Fruit fly (Drosophila melanogaster) whole organism, wandering third instar larva: ENCODE results near the gene CG9953.
A peak's percentile ranks its signal among the peaks of the same experiment; 100 is the strongest.

Source experiments
- Abd-B ChIP-seq: fragments of >200 bp; optimal IDR thresholded peaks from 2 replicates; lab custom pipeline; 2017; ENCODE audit warnings: missing biosample characterization, missing genetic modification characterization
- CG32264 ChIP-seq: fragments of 200-800 bp; sonication (Bioruptor generic); optimal IDR thresholded peaks from 2 replicates; lab custom pipeline; 2016; ENCODE audit warnings: missing biosample characterization, missing genetic modification characterization
- CG9705 ChIP-seq: fragments of 200-800 bp; sonication (Bioruptor generic); optimal IDR thresholded peaks from 2 replicates; lab custom pipeline; 2018; ENCODE audit warnings: missing biosample characterization, mild to moderate bottlenecking, missing genetic modification characterization
- CrebA ChIP-seq: fragments of 200-800 bp; sonication (Bioruptor generic); optimal IDR thresholded peaks from 2 replicates; lab custom pipeline; 2016; ENCODE audit warnings: missing biosample characterization, mild to moderate bottlenecking, missing genetic modification characterization, borderline replicate concordance
- Dfd ChIP-seq: fragments of >200 bp; optimal IDR thresholded peaks from 2 replicates; lab custom pipeline; 2017; ENCODE audit warnings: missing biosample characterization, missing genetic modification characterization
- Dif ChIP-seq: fragments of 200-275, 200-300 bp; sonication (Bioruptor generic); optimal IDR thresholded peaks from 2 replicates; lab custom pipeline; 2018; ENCODE audit warnings: missing biosample characterization, missing genetic modification characterization; ENCODE audit not compliant: partially characterized antibody
- GATAd ChIP-seq: sonication (Bioruptor generic); optimal IDR thresholded peaks from 2 replicates; lab custom pipeline; 2016; ENCODE audit warnings: missing biosample characterization, missing genetic modification characterization
- HLH106 ChIP-seq: fragments of 200-800 bp; optimal IDR thresholded peaks from 3 replicates; lab custom pipeline; 2019; ENCODE audit warnings: missing biosample characterization, mild to moderate bottlenecking, missing genetic modification characterization, moderate library complexity
- Hnf4 ChIP-seq: fragments of 200-800 bp; sonication (Bioruptor generic); optimal IDR thresholded peaks from 2 replicates; lab custom pipeline; 2016; ENCODE audit warnings: missing biosample characterization, mild to moderate bottlenecking, missing genetic modification characterization
- Hr78 ChIP-seq: fragments of >200 bp; optimal IDR thresholded peaks from 2 replicates; lab custom pipeline; 2017; ENCODE audit warnings: missing biosample characterization, missing genetic modification characterization
- Hr83 ChIP-seq: fragments of 200-300 bp; sonication (Bioruptor generic); optimal IDR thresholded peaks from 2 replicates; lab custom pipeline; 2016; ENCODE audit warnings: missing biosample characterization, mild to moderate bottlenecking, missing genetic modification characterization, moderate library complexity; ENCODE audit not compliant: poor library complexity, severe bottlenecking
- Jra ChIP-seq: sonication (Bioruptor generic); optimal IDR thresholded peaks from 2 replicates; lab custom pipeline; 2016; ENCODE audit warnings: missing biosample characterization, missing genetic modification characterization
- Mio ChIP-seq: sonication (Bioruptor generic); optimal IDR thresholded peaks from 2 replicates; lab custom pipeline; 2016; ENCODE audit warnings: missing biosample characterization, missing genetic modification characterization
- Myc ChIP-seq: fragments of >200 bp; optimal IDR thresholded peaks from 2 replicates; lab custom pipeline; 2017
- N ChIP-seq: fragments of >200 bp; optimal IDR thresholded peaks from 2 replicates; lab custom pipeline; 2018; ENCODE audit warnings: missing biosample characterization, missing external identifiers, missing genetic modification characterization
- OdsH ChIP-seq: fragments of 200-800 bp; sonication (Bioruptor generic); optimal IDR thresholded peaks from 2 replicates; lab custom pipeline; 2016; ENCODE audit warnings: missing biosample characterization, mild to moderate bottlenecking, missing genetic modification characterization
- Rel ChIP-seq, 2 experiments: fragments of 200-800 bp; sonication (Bioruptor generic) in 1 of 2; optimal IDR thresholded peaks; 2 replicates in 1 of 2; 3 replicates in 1 of 2; lab custom pipeline; 2016 to 2019; ENCODE audit warnings: mild to moderate bottlenecking in 2 of 2, missing biosample characterization in 2 of 2, missing genetic modification characterization in 2 of 2, moderate library complexity in 1 of 2
- Sp1 ChIP-seq: fragments of 200-800 bp; sonication (Bioruptor generic); optimal IDR thresholded peaks from 3 replicates; lab custom pipeline; 2019; ENCODE audit warnings: missing biosample characterization, mild to moderate bottlenecking, missing genetic modification characterization, moderate library complexity
- Vsx2 ChIP-seq: fragments of 200-300, 225-300 bp; sonication (Bioruptor generic); optimal IDR thresholded peaks from 2 replicates; lab custom pipeline; 2018; ENCODE audit warnings: missing biosample characterization, missing genetic modification characterization; ENCODE audit not compliant: partially characterized antibody
- br ChIP-seq: fragments of 200-800 bp; sonication (Bioruptor generic); optimal IDR thresholded peaks from 2 replicates; lab custom pipeline; 2016; ENCODE audit warnings: missing biosample characterization, missing genetic modification characterization
- brk ChIP-seq: fragments of 200-800 bp; sonication (Bioruptor generic); optimal IDR thresholded peaks from 2 replicates; lab custom pipeline; 2016; ENCODE audit warnings: missing biosample characterization, mild to moderate bottlenecking, missing genetic modification characterization
- dl ChIP-seq, 2 experiments: fragments of 175-275, 200-275 bp in 1 of 2; fragments of 200-275 bp in 1 of 2; sonication (Bioruptor generic); optimal IDR thresholded peaks; lab custom pipeline; 2018; ENCODE audit warnings: mild to moderate bottlenecking in 2 of 2, missing biosample characterization in 2 of 2, missing genetic modification characterization in 2 of 2, moderate library complexity in 2 of 2; ENCODE audit not compliant: partially characterized antibody in 2 of 2, insufficient read depth in 1 of 2
- dmrt93B ChIP-seq: fragments of 200-800 bp; sonication (Bioruptor generic); optimal IDR thresholded peaks from 2 replicates; lab custom pipeline; 2018; ENCODE audit warnings: missing biosample characterization, mild to moderate bottlenecking, missing genetic modification characterization
- dsf ChIP-seq: sonication (Bioruptor generic); optimal IDR thresholded peaks from 2 replicates; lab custom pipeline; 2016; ENCODE audit warnings: missing biosample characterization, missing genetic modification characterization, borderline replicate concordance
- ey ChIP-seq: fragments of 200-800 bp; sonication (Bioruptor generic); optimal IDR thresholded peaks from 2 replicates; lab custom pipeline; 2016; ENCODE audit warnings: missing biosample characterization, missing genetic modification characterization
- foxo ChIP-seq, 2 experiments: fragments of 200-800 bp; sonication (Bioruptor generic); optimal IDR thresholded peaks; 2 replicates in 1 of 2; 3 replicates in 1 of 2; lab custom pipeline; 2016 to 2017; ENCODE audit warnings: missing biosample characterization in 2 of 2, missing genetic modification characterization in 2 of 2
- fru ChIP-seq: fragments of 200-800 bp; sonication (Bioruptor generic); optimal IDR thresholded peaks from 3 replicates; lab custom pipeline; 2016; ENCODE audit warnings: missing biosample characterization, mild to moderate bottlenecking, missing genetic modification characterization
- h ChIP-seq: fragments of 200-800 bp; sonication (Bioruptor generic); optimal IDR thresholded peaks from 3 replicates; lab custom pipeline; 2016; ENCODE audit warnings: missing biosample characterization, mild to moderate bottlenecking, missing genetic modification characterization
- jim ChIP-seq: fragments of 175-275, 200-325 bp; sonication (Bioruptor generic); optimal IDR thresholded peaks from 2 replicates; lab custom pipeline; 2016; ENCODE audit warnings: missing biosample characterization, mild to moderate bottlenecking, missing genetic modification characterization
- lola ChIP-seq: fragments of >200 bp; optimal IDR thresholded peaks from 2 replicates; lab custom pipeline; 2017; ENCODE audit warnings: missing biosample characterization, missing genetic modification characterization
- pan ChIP-seq: fragments of >200 bp; optimal IDR thresholded peaks from 2 replicates; lab custom pipeline; 2017
- psq ChIP-seq: fragments of 200-800 bp; sonication (Bioruptor generic); optimal IDR thresholded peaks from 3 replicates; lab custom pipeline; 2017; ENCODE audit warnings: missing biosample characterization, mild to moderate bottlenecking, missing genetic modification characterization, moderate library complexity
- rgr ChIP-seq: fragments of 200-800 bp; sonication (Bioruptor generic); optimal IDR thresholded peaks from 3 replicates; lab custom pipeline; 2016; ENCODE audit warnings: missing biosample characterization, mild to moderate bottlenecking, missing genetic modification characterization
- sage ChIP-seq: fragments of 200-800 bp; sonication (Bioruptor generic); optimal IDR thresholded peaks from 2 replicates; lab custom pipeline; 2016; ENCODE audit warnings: missing biosample characterization, mild to moderate bottlenecking, missing genetic modification characterization
- sv ChIP-seq: fragments of 200-800 bp; sonication (Bioruptor generic); optimal IDR thresholded peaks from 3 replicates; lab custom pipeline; 2016; ENCODE audit warnings: missing biosample characterization, missing genetic modification characterization
- tai ChIP-seq: sonication (Bioruptor generic); optimal IDR thresholded peaks from 2 replicates; lab custom pipeline; 2016; ENCODE audit warnings: missing biosample characterization, missing genetic modification characterization
- usp ChIP-seq: fragments of >200 bp; optimal IDR thresholded peaks from 2 replicates; lab custom pipeline; 2017; ENCODE audit warnings: missing biosample characterization, missing genetic modification characterization
- woc ChIP-seq: sonication (Bioruptor generic); optimal IDR thresholded peaks from 2 replicates; lab custom pipeline; 2016; ENCODE audit warnings: missing biosample characterization, mild to moderate bottlenecking, missing genetic modification characterization

The CG9953 gene

dm6 chr3L:6968961-6969814, at the start of gene CG9953, which contains the start of gene Mis12:
Gene CG9953 (plus strand): TSS chr3L:6969658.
Gene Mis12 (minus strand): TSS chr3L:6969048.
- no peak for TF ChIP-seq Hr78
- TF ChIP-seq Jra (GFP tag; lab: Kevin White, UChicago), result no peak
- no peak for TF ChIP-seq fru (GFP tag; lab: Kevin White, UChicago)
- no peak for TF ChIP-seq Dfd
- no peak for TF ChIP-seq Mio
- no peak for TF ChIP-seq br (GFP tag; lab: Kevin White, UChicago)
- TF ChIP-seq h, result peak; percentile 6
- TF ChIP-seq brk (GFP tag; lab: Kevin White, UChicago), result no peak
- no peak for TF ChIP-seq CrebA (GFP tag; lab: Kevin White, UChicago)
- no peak for TF ChIP-seq Hnf4 (GFP tag; lab: Kevin White, UChicago)
- peak; percentile 40 for TF ChIP-seq HLH106 (tag; lab: Kevin White, UChicago)
- no peak for TF ChIP-seq Hr83 (GFP tag; lab: Kevin White, UChicago)
- TF ChIP-seq psq (GFP tag; lab: Kevin White, UChicago), result peak; percentile 74
- no peak for TF ChIP-seq usp (GFP tag; lab: Kevin White, UChicago)
- TF ChIP-seq N (GFP tag; lab: Kevin White, UChicago), result no peak
- peak; percentile 22 for TF ChIP-seq ey (GFP tag; lab: Kevin White, UChicago)
- no peak for TF ChIP-seq jim
- TF ChIP-seq CG9705 (GFP tag; lab: Kevin White, UChicago), result no peak
- no peak for TF ChIP-seq tai
- TF ChIP-seq Abd-B (GFP tag; lab: Kevin White, UChicago), result no peak
- TF ChIP-seq woc (GFP tag; lab: Kevin White, UChicago), result peak; percentile 65
- no peak for TF ChIP-seq dsf
- peak; percentile 10 for TF ChIP-seq dmrt93B (GFP tag; lab: Kevin White, UChicago)
- TF ChIP-seq rgr (GFP tag; lab: Kevin White, UChicago), result peak; percentile 40
- TF ChIP-seq Myc (lab: Kevin White, UChicago), result peak; percentile 96
- TF ChIP-seq sage (GFP tag; lab: Kevin White, UChicago), result no peak
- TF ChIP-seq pan (lab: Kevin White, UChicago), result no peak
- TF ChIP-seq lola, result no peak
- TF ChIP-seq Rel (GFP tag; optimal IDR thresholded peaks at IDR 0.05; lab: Kevin White, UChicago), result no peak
- no peak for TF ChIP-seq Rel (tag; optimal IDR thresholded peaks at IDR 0.05; lab: Kevin White, UChicago)
- no peak for TF ChIP-seq CG32264
- TF ChIP-seq dl (GFP tag; optimal IDR thresholded peaks at IDR 0.05; lab: Kevin White, UChicago; ENCODE audit: insufficient read depth in 1 of 2, partially characterized antibody in 2 of 2), result no peak
- no peak for TF ChIP-seq Vsx2 (GFP tag; lab: Kevin White, UChicago)
- peak; percentile 39 for TF ChIP-seq OdsH (GFP tag; lab: Kevin White, UChicago)
- TF ChIP-seq Dif (GFP tag; lab: Kevin White, UChicago), result no peak
- peak in 1 of 2 experiments; percentile 44 for TF ChIP-seq foxo (GFP tag; optimal IDR thresholded peaks at IDR 0.05; lab: Kevin White, UChicago)
- TF ChIP-seq GATAd (GFP tag; lab: Kevin White, UChicago), result no peak
- TF ChIP-seq sv (GFP tag; lab: Kevin White, UChicago), result peak; percentile 15
- TF ChIP-seq Sp1 (GFP tag; lab: Kevin White, UChicago), result peak; percentile 53

- TF ChIP-seq Dfd, result peak; percentile 10
- TF ChIP-seq foxo (GFP tag; optimal IDR thresholded peaks at IDR 0.05; lab: Kevin White, UChicago), result no peak
- TF ChIP-seq N (GFP tag; lab: Kevin White, UChicago), result peak; percentile 29
- no peak for TF ChIP-seq GATAd (GFP tag; lab: Kevin White, UChicago)
Measured at dm6 chr3L:6925843-6926242, 43.6 kb upstream of the CG9953 start.
